Worm (Caenorhabditis elegans): ENCODE results near the gene art-1.
A peak's percentile ranks its signal among the peaks of the same experiment; 100 is the strongest.

Gene art-1

ce11 chrII:6972185-6972737 is at the start of gene art-1:
TSS of gene art-1 (minus strand) at chrII:6972235.
- TF ChIP-seq sptf-1 (tag; optimal IDR thresholded peaks at IDR 0.05) (no peak), elt-1 (tag; optimal IDR thresholded peaks at IDR 0.05; ENCODE audit: borderline replicate concordance, insufficient read depth) (no peak), ces-1 (GFP tag; optimal IDR thresholded peaks at IDR 0.05) (no peak), M03D4.4 (tag; optimal IDR thresholded peaks at IDR 0.05) (no peak), unc-39 (tag; optimal IDR thresholded peaks at IDR 0.05) (no peak), lsy-2 (tag; optimal IDR thresholded peaks at IDR 0.05) (no peak), cnd-1 (tag; optimal IDR thresholded peaks at IDR 0.05) (no peak), mep-1 (tag; optimal IDR thresholded peaks at IDR 0.05) (no peak), nhr-76 (tag; optimal IDR thresholded peaks at IDR 0.05) (no peak), mls-2 (tag; optimal IDR thresholded peaks at IDR 0.05) (no peak), nhr-28 (tag; optimal IDR thresholded peaks at IDR 0.05) (no peak), ceh-39 (tag; optimal IDR thresholded peaks at IDR 0.05) (no peak), ztf-11 (tag; optimal IDR thresholded peaks at IDR 0.05) (no peak), ham-2 (GFP tag; optimal IDR thresholded peaks at IDR 0.05) (no peak), lin-13 (tag; optimal IDR thresholded peaks at IDR 0.05) (no peak), tbx-8 (GFP tag; optimal IDR thresholded peaks at IDR 0.05) (no peak), flh-1 (GFP tag; optimal IDR thresholded peaks at IDR 0.05) (no peak), nhr-2 (tag; optimal IDR thresholded peaks at IDR 0.05) (no peak)

DNA sequence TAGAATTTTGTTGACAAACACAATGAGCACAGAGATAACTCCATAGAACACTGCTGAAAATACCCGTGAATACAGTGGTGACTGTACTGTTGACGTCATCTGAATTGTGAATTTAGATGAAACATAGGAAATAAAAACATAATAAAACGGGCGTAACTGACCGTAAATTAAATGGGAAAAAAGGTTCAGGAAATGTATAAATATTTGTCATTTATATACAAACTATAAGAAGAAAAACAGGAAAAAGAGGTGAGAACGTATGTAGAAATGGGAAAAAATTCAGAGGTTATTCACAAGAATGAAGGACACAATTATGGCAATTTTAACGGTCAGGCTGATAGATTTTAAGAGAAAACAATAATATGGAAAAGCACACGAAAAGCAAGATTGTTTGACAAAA is 40.6 kb upstream of the art-1 start, which contains the start of gene sqv-7:
sqv-7 (minus strand) TSS at position 101 of the 400 bp plus-strand sequence.
- TF ChIP-seq drap-1 (GFP tag; optimal IDR thresholded peaks at IDR 0.05) (no peak), mep-1 (tag; optimal IDR thresholded peaks at IDR 0.05) (no peak), sem-2 (GFP tag; optimal IDR thresholded peaks at IDR 0.05) (no peak), tbx-8 (GFP tag; optimal IDR thresholded peaks at IDR 0.05) (no peak), unc-120 (tag; optimal IDR thresholded peaks at IDR 0.05; ENCODE audit: poor library complexity, severe bottlenecking) (no peak), M03D4.4 (tag; optimal IDR thresholded peaks at IDR 0.05) (no peak), bed-3 (GFP tag; optimal IDR thresholded peaks at IDR 0.05) (no peak), mab-5 (tag; optimal IDR thresholded peaks at IDR 0.05) (no peak), nhr-76 (tag; optimal IDR thresholded peaks at IDR 0.05) (no peak)

DNA sequence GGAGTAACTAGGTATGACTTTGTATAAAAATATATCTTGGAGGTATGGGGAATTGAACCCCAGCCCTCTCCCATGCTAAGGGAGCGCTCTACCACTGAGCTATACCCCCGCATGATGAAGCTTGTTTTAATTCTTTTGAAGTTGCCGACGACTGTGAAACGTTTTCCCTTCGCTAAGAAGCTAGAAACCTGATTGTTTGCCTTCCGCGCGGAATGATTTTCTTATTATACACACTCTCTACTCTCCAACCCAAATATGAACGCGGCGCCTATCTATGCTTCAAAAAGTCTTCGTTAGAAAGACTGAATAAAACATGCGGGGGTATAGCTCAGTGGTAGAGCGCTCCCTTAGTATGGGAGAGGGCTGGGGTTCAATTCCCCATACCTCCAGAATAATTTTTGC is 30.9 kb upstream of the art-1 start:
- TF ChIP-seq drap-1 (GFP tag; optimal IDR thresholded peaks at IDR 0.05) (no peak), nhr-2 (tag; optimal IDR thresholded peaks at IDR 0.05) (no peak), mls-2 (tag; optimal IDR thresholded peaks at IDR 0.05) (no peak), ceh-43 (GFP tag; optimal IDR thresholded peaks at IDR 0.05) (no peak), blmp-1 (tag; optimal IDR thresholded peaks at IDR 0.05) (no peak), ham-2 (GFP tag; optimal IDR thresholded peaks at IDR 0.05) (no peak), lin-13 (tag; optimal IDR thresholded peaks at IDR 0.05) (no peak), bed-3 (GFP tag; optimal IDR thresholded peaks at IDR 0.05) (no peak), tbx-8 (GFP tag; optimal IDR thresholded peaks at IDR 0.05) (no peak), nhr-12 (tag; optimal IDR thresholded peaks at IDR 0.05) (no peak), elt-3 (tag; optimal IDR thresholded peaks at IDR 0.05) (no peak), nhr-76 (tag; optimal IDR thresholded peaks at IDR 0.05) (no peak), elt-1 (tag; optimal IDR thresholded peaks at IDR 0.05; ENCODE audit: borderline replicate concordance, insufficient read depth) (no peak)

DNA sequence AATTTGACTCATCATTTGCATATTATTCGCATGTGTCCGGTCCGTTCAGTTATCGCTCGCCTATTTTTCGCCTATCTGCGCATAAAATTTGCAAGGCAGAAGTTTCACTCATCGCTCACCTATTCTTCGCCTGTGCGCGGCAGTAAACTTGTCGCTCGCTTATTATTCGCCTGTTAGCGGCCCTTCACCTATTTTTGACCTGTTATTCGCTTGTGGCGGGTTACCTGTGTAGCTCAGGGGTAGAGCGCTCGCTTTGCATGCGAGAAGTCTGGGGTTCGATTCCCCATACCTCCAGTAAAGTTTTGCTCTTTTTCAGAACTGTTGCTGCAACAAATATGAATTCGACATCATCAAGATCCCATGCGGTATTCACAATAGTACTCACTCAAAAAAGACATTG is 29.4 kb upstream of the art-1 start:
- TF ChIP-seq drap-1 (GFP tag; optimal IDR thresholded peaks at IDR 0.05): peak; percentile 90
- TF ChIP-seq ham-2 (GFP tag; optimal IDR thresholded peaks at IDR 0.05): peak; percentile 88
- TF ChIP-seq unc-120 (tag; optimal IDR thresholded peaks at IDR 0.05; ENCODE audit: poor library complexity, severe bottlenecking): peak; percentile 66
- TF ChIP-seq M03D4.4 (tag; optimal IDR thresholded peaks at IDR 0.05): peak; percentile 92
- peak; percentile 80 for TF ChIP-seq ceh-43 (GFP tag; optimal IDR thresholded peaks at IDR 0.05)
- TF ChIP-seq tbx-8 (GFP tag; optimal IDR thresholded peaks at IDR 0.05): peak; percentile 70
- peak; percentile 90 for TF ChIP-seq sptf-1 (tag; optimal IDR thresholded peaks at IDR 0.05)
- TF ChIP-seq ceh-83 (GFP tag; optimal IDR thresholded peaks at IDR 0.05): peak; percentile 92
- peak; percentile 90 for TF ChIP-seq cnd-1 (tag; optimal IDR thresholded peaks at IDR 0.05)
- TF ChIP-seq bed-3 (GFP tag; optimal IDR thresholded peaks at IDR 0.05): peak; percentile 73
- peak; percentile 75 for TF ChIP-seq flh-1 (GFP tag; optimal IDR thresholded peaks at IDR 0.05)
- peak; percentile 92 for TF ChIP-seq mls-2 (tag; optimal IDR thresholded peaks at IDR 0.05)
- TF ChIP-seq sem-2 (GFP tag; optimal IDR thresholded peaks at IDR 0.05): peak; percentile 83
- peak; percentile 71 for TF ChIP-seq lin-32 (GFP tag; optimal IDR thresholded peaks at IDR 0.05)

- no peak for TF ChIP-seq mls-2 (tag; optimal IDR thresholded peaks at IDR 0.05)
- peak; percentile 58 for TF ChIP-seq ces-1 (GFP tag; optimal IDR thresholded peaks at IDR 0.05)
- TF ChIP-seq ceh-39 (tag; optimal IDR thresholded peaks at IDR 0.05): no peak
- no peak for TF ChIP-seq M03D4.4 (tag; optimal IDR thresholded peaks at IDR 0.05)
Observed at ce11 chrII:6995583-6995982, 23.5 kb upstream of the art-1 start.
